Worm (Caenorhabditis elegans): ENCODE measurements around the gene ceh-60.

ceh-60 gene

DNA sequence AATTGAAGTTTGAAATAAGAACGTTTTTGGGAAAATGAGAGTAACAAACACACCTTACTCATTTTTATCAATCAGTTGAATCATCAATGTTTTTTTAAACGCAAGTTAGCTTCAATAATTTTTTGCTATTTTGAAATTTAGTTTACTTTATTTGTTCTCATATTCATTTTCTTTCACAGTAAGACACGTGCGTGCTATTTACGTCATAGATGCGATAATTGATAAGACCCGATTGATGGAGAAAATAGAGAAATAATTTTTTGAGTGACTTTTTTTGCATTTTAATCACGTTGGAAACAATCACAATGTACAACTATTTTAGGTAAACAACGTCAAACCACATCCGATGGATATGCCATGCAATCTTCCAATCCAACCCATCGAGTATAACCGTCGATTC is 10.5 kb downstream of the ceh-60 start:
- TF ChIP-seq med-1 (GFP tag; optimal IDR thresholded peaks at IDR 0.05; ENCODE audit: insufficient read depth) (no peak), cog-1 (tag; optimal IDR thresholded peaks at IDR 0.05) (no peak), klf-2 (GFP tag; conservative IDR thresholded peaks at IDR 0.05) (no peak), ref-1 (GFP tag; conservative IDR thresholded peaks at IDR 0.05) (no peak), flt-1 (GFP tag; IDR thresholded peaks at IDR 0.05) (no peak), T22C8.4 (GFP tag; IDR thresholded peaks at IDR 0.05) (no peak), tab-1 (GFP tag; IDR thresholded peaks at IDR 0.05) (no peak)

DNA sequence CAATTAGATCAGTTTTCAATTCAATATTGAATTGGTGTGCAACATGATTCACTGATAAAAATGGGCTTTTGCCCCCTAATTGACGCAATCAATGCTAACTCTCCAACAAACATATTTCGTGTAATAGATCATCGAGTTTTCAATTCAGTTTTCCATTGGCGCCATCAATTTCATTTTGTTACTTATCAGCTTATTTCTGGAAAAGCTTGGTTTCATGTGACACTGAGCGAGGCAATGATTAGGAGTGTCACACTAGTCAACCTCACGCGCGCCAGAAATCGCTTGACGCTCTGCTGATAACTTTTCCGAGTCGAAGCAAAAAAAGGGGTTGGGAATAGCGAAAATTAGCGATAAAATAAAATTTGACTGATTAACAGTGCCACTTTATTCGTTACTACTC is 11.4 kb downstream of the ceh-60 start, which contains the start of gene ets-4:
ets-4 (plus strand) TSS at position 347 of the 400 bp plus-strand sequence.
- TF ChIP-seq ref-1 (GFP tag; conservative IDR thresholded peaks at IDR 0.05), result no peak
- no peak for TF ChIP-seq med-1 (GFP tag; optimal IDR thresholded peaks at IDR 0.05; ENCODE audit: insufficient read depth)
- no peak for TF ChIP-seq ztf-23 (GFP tag; IDR thresholded peaks at IDR 0.05)
- TF ChIP-seq ztf-29 (GFP tag; IDR thresholded peaks at IDR 0.05), result no peak
- no peak for TF ChIP-seq klf-2 (GFP tag; conservative IDR thresholded peaks at IDR 0.05)
- no peak for TF ChIP-seq cog-1 (tag; optimal IDR thresholded peaks at IDR 0.05)
- no peak for TF ChIP-seq tab-1 (GFP tag; IDR thresholded peaks at IDR 0.05)
- no peak for TF ChIP-seq flt-1 (GFP tag; IDR thresholded peaks at IDR 0.05)

DNA sequence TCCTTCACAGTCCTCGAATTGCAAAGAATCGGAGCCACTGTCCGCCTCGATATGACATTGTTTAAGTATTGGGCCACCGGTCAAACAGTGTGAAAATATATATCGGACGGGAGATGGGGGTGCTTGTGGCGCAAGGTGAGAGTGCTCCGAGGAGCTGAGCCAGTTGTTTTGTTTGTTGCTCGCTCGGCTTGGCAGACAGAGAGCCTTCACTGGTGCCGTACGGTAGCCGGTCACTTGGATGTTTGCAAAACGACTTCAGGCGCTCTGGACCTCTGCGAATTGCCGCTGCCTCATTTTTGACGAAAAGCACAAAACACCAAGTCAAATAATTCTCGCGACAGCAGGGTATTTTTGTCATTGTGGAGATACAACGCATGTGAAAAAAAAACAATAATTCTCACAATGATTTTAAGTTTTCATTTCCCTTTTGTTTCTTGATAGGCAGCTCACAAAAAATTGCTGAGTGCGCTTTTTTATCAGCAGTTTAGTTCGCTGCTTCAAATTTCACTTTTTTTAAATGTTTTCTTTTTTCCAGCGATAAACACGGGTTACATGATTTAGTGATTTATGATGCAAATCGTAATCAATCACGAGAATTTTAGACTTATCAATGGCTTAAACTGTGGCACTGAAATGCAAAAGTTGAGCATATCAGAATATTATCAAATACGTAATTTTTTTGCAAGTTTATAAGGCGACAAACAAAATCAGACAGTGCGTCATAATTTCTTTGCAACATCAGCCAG is 12.7 kb downstream of the ceh-60 start:
- no peak for TF ChIP-seq tab-1 (GFP tag; IDR thresholded peaks at IDR 0.05)
- TF ChIP-seq cog-1 (tag; optimal IDR thresholded peaks at IDR 0.05), result no peak
- TF ChIP-seq T22C8.4 (GFP tag; IDR thresholded peaks at IDR 0.05), result no peak
- no peak for TF ChIP-seq ref-1 (GFP tag; conservative IDR thresholded peaks at IDR 0.05)
- TF ChIP-seq ztf-29 (GFP tag; IDR thresholded peaks at IDR 0.05), result no peak
- TF ChIP-seq med-1 (GFP tag; optimal IDR thresholded peaks at IDR 0.05; ENCODE audit: insufficient read depth), result no peak
- no peak for TF ChIP-seq klf-2 (GFP tag; conservative IDR thresholded peaks at IDR 0.05)
- TF ChIP-seq ztf-23 (GFP tag; IDR thresholded peaks at IDR 0.05), result no peak
- TF ChIP-seq flt-1 (GFP tag; IDR thresholded peaks at IDR 0.05), result no peak

DNA sequence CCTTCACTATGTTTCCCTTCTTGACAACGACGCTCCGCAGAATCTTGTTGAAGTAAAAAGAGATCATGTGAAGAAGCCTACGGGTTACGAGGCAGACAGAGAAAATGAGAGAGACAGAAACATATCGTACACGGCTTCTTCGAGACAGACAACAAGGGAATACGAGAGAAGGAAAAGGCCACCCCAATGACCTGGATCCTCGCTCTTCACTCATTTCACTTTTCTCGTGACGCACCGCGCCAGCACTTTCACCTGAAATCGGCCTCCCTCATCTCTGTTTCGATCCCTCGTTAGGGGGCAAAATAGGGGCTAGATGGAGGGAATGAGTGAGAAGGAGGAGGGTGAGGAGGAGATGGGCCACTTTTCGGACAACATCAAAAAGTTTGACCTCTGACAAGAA is 14.7 kb downstream of the ceh-60 start:
- no peak for TF ChIP-seq ztf-29 (GFP tag; IDR thresholded peaks at IDR 0.05)
- TF ChIP-seq tab-1 (GFP tag; IDR thresholded peaks at IDR 0.05), result no peak
- no peak for TF ChIP-seq klf-2 (GFP tag; conservative IDR thresholded peaks at IDR 0.05)
- no peak for TF ChIP-seq med-1 (GFP tag; optimal IDR thresholded peaks at IDR 0.05; ENCODE audit: insufficient read depth)
- TF ChIP-seq T22C8.4 (GFP tag; IDR thresholded peaks at IDR 0.05), result no peak
- TF ChIP-seq ref-1 (GFP tag; conservative IDR thresholded peaks at IDR 0.05), result no peak
- TF ChIP-seq cog-1 (tag; optimal IDR thresholded peaks at IDR 0.05), result no peak
- no peak for TF ChIP-seq flt-1 (GFP tag; IDR thresholded peaks at IDR 0.05)
- no peak for TF ChIP-seq ztf-23 (GFP tag; IDR thresholded peaks at IDR 0.05)

DNA sequence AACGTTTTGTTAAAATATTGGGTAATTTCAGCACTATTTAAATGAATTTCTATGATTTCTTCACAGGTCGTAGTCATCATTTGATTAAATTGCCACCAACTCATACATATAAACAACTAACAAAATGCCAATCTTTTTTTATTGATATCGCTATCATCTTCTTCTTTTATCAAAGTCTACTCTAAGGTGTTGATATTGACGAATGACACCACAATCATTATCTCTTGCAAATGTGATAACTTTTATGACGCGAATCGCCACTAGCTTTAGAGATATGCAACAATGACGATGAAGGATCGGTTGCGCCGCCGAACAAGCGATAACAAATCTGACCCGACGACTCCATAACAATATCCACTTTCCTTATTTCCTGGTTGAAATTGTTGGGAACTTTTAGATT is 15.5 kb downstream of the ceh-60 start:
- TF ChIP-seq med-1 (GFP tag; optimal IDR thresholded peaks at IDR 0.05; ENCODE audit: insufficient read depth) (no peak), cog-1 (tag; optimal IDR thresholded peaks at IDR 0.05) (no peak), tab-1 (GFP tag; IDR thresholded peaks at IDR 0.05) (no peak), T22C8.4 (GFP tag; IDR thresholded peaks at IDR 0.05) (no peak), ztf-29 (GFP tag; IDR thresholded peaks at IDR 0.05) (no peak), klf-2 (GFP tag; conservative IDR thresholded peaks at IDR 0.05) (no peak), ztf-23 (GFP tag; IDR thresholded peaks at IDR 0.05) (no peak), ref-1 (GFP tag; conservative IDR thresholded peaks at IDR 0.05) (no peak), flt-1 (GFP tag; IDR thresholded peaks at IDR 0.05) (no peak)

DNA sequence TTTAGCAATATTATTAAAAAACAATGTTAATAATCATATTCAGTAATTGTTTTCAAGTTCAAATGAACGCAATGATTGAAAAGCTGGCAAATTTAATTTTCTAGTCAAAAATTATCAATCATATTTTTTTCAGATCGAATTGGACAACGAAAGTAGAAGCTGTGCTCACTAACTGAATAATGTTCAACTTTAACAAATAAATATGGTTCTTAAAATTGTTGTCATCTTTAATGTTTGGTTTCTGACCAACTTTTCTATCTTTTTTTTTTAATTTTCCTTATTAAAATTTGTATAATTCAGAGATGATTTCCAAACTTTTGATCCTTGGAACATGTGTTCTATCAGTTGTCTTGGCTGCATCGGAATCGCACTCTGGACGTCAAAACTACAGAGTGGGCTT is 18.0 kb downstream of the ceh-60 start, which contains the start of gene ttr-35:
ttr-35 (plus strand) TSS at position 301 of the 400 bp plus-strand sequence.
- TF ChIP-seq ref-1 (GFP tag; conservative IDR thresholded peaks at IDR 0.05), result no peak
- TF ChIP-seq ztf-29 (GFP tag; IDR thresholded peaks at IDR 0.05), result no peak
- TF ChIP-seq ztf-23 (GFP tag; IDR thresholded peaks at IDR 0.05), result no peak
- TF ChIP-seq cog-1 (tag; optimal IDR thresholded peaks at IDR 0.05), result no peak
- TF ChIP-seq T22C8.4 (GFP tag; IDR thresholded peaks at IDR 0.05), result no peak
- no peak for TF ChIP-seq med-1 (GFP tag; optimal IDR thresholded peaks at IDR 0.05; ENCODE audit: insufficient read depth)
- TF ChIP-seq flt-1 (GFP tag; IDR thresholded peaks at IDR 0.05), result no peak
- no peak for TF ChIP-seq tab-1 (GFP tag; IDR thresholded peaks at IDR 0.05)
- TF ChIP-seq klf-2 (GFP tag; conservative IDR thresholded peaks at IDR 0.05), result no peak

DNA sequence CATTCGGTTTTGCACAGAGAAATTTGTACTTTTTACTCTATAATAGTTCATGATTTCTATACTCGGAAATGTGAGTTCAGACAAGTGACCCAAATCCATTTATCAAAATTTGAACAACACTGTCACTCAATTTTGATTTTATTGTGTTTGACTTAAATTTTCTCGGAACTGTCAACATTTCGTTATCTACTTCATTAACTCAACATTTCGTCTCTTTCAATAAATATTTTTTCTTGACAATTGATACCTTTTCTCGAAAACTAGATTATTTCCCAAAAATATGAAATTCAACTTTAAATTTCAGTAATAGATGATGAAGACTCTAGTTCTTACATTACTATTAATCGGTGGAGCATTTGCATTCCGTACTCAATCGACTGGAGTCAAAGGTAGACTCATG is 19.3 kb downstream of the ceh-60 start, which contains the start of gene ttr-36:
ttr-36 (plus strand) TSS at position 301 of the 400 bp plus-strand sequence.
- TF ChIP-seq klf-2 (GFP tag; conservative IDR thresholded peaks at IDR 0.05) (no peak), T22C8.4 (GFP tag; IDR thresholded peaks at IDR 0.05) (no peak), tab-1 (GFP tag; IDR thresholded peaks at IDR 0.05) (no peak), ref-1 (GFP tag; conservative IDR thresholded peaks at IDR 0.05) (no peak), cog-1 (tag; optimal IDR thresholded peaks at IDR 0.05) (no peak), flt-1 (GFP tag; IDR thresholded peaks at IDR 0.05) (no peak), ztf-23 (GFP tag; IDR thresholded peaks at IDR 0.05) (no peak), med-1 (GFP tag; optimal IDR thresholded peaks at IDR 0.05; ENCODE audit: insufficient read depth) (no peak), ztf-29 (GFP tag; IDR thresholded peaks at IDR 0.05) (no peak)

DNA sequence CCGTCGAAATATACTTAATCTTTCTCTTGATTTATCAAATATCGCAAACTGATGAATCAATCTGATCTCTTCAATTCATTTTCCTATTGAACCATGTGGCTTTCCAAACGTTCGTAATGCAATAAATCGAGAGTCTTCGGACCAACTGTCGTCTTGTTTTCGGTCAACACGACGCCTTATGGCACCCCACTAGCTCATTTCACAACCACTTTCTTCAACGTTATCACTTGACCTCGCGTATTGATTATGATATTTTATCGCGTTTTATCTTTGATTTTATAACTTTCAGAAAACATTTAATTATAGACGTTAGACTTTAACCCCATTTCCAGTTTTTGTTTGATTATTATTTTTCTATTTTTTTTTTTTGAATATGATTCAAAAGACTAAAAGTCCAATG is 20.1 kb downstream of the ceh-60 start:
- TF ChIP-seq klf-2 (GFP tag; conservative IDR thresholded peaks at IDR 0.05) (no peak), med-1 (GFP tag; optimal IDR thresholded peaks at IDR 0.05; ENCODE audit: insufficient read depth) (no peak), tab-1 (GFP tag; IDR thresholded peaks at IDR 0.05) (no peak), T22C8.4 (GFP tag; IDR thresholded peaks at IDR 0.05) (no peak), ztf-29 (GFP tag; IDR thresholded peaks at IDR 0.05) (no peak), ztf-23 (GFP tag; IDR thresholded peaks at IDR 0.05) (no peak), cog-1 (tag; optimal IDR thresholded peaks at IDR 0.05) (no peak), ref-1 (GFP tag; conservative IDR thresholded peaks at IDR 0.05) (no peak), flt-1 (GFP tag; IDR thresholded peaks at IDR 0.05) (no peak)

DNA sequence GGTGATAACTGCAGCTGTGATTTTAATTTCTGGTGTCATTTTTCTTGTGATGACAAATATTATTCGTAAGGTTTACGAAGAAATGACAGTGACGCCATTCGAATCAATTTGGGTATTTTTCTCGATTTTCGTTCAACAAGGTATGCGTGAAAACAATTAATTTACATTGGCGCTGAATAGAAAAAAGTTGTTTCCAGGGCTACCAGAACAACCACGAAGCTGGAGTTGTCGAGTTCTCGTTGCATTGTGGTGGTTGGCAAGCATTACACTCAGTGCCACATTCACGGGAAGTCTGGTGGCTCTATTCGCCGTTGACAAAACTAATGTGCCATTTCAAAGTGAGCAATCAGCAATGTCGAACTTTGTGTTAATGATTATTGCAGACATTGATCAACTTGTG is 22.2 kb downstream of the ceh-60 start:
- TF ChIP-seq T22C8.4 (GFP tag; IDR thresholded peaks at IDR 0.05) (no peak), med-1 (GFP tag; optimal IDR thresholded peaks at IDR 0.05; ENCODE audit: insufficient read depth) (no peak), tab-1 (GFP tag; IDR thresholded peaks at IDR 0.05) (no peak), cog-1 (tag; optimal IDR thresholded peaks at IDR 0.05) (no peak), klf-2 (GFP tag; conservative IDR thresholded peaks at IDR 0.05) (no peak), ref-1 (GFP tag; conservative IDR thresholded peaks at IDR 0.05) (no peak), flt-1 (GFP tag; IDR thresholded peaks at IDR 0.05) (no peak), ztf-29 (GFP tag; IDR thresholded peaks at IDR 0.05) (no peak), ztf-23 (GFP tag; IDR thresholded peaks at IDR 0.05) (no peak)

Data from whole organism, midembryonic.